Worm (Caenorhabditis elegans): Measurements from ENCODE around the gene srbc-77.

DNA sequence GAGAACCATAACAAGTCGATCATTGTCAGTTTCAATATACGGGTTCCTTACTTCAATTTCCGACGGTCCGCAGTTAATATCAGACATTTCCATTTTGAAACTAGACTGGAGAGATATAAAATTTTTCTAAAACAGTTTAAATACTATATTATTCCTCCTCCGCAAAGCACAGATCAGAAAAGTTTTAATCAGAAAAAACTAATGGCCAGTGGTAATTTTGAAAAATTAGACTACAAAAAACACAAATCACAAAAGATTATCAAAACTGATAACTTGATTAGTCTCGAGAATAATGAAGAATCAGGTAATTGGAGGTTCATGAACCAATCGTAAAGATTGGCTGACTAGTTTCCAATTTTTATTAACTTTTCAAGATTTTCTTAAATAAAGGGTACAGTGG lies 44.0 kb upstream of the srbc-77 start, which contains the start of gene T06C12.9:
- no peak for TF ChIP-seq dpl-1 (GFP tag; optimal IDR thresholded peaks at IDR 0.05)
- no peak for TF ChIP-seq ztf-18 (tag; optimal IDR thresholded peaks at IDR 0.05)
- TF ChIP-seq hmg-20 (GFP tag; IDR thresholded peaks at IDR 0.05): no peak
- no peak for TF ChIP-seq unc-62 (GFP tag; optimal IDR thresholded peaks at IDR 0.05)
- no peak for TF ChIP-seq akir-1 (GFP tag; optimal IDR thresholded peaks at IDR 0.05)
- no peak for TF ChIP-seq lag-1 (GFP tag; IDR thresholded peaks at IDR 0.05)
- no peak for TF ChIP-seq snpc-4 (GFP tag; optimal IDR thresholded peaks at IDR 0.05)
- no peak for TF ChIP-seq snpc-4 (tag; optimal IDR thresholded peaks at IDR 0.05)
- no peak for TF ChIP-seq unc-130 (GFP tag; optimal IDR thresholded peaks at IDR 0.05)
